5 fruit fly cellular contexts compared by ENCODE assay signal in the genomic region with DNA sequence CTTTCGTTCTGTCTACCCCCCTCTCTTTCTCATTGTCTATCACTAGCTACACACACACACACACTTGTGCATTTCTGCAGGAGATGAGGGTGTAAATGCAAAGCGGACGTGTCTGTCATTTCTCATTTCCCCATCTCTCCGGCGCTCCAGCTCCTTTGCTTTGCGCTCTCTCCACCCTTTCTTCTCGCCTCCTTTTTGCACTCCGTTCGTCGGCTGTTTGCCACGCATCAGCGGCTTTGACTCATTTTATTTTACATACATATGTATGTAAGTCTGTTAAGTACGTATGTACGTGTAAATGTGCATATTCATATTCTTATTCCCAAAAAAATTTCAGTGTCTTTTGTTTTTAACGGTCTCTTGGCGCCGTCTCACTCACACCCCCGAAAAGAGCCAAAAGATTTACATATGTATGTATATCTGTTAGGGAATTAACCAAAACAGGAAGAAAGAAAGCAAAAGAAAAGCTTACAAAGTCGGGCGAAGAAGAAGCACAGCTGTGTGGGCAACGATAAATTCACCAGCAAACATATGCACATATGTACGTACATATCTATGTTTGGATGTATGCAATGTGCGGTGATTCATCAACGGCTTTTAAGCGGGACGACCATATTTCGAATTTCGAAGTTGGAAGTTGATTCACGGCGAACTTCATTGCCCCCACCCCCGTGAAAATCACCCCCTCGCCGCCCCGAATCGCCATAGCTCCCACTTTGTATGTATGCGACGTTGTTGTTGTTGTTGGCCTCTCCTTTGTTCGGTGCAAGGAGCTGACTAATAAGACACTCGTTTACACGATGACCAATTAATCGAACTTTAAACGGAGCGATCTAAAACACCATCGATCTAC.
TF ChIP-seq lines count a peak whose summit lies in the region.

No protein-coding gene starts in this region.

- no peak for TF ChIP-seq CTCF in whole organism, embryonic (GFP tag; optimal IDR thresholded peaks at IDR 0.05; lab: Kevin White, UChicago)

TF ChIP-seq in whole organism, adult, 20 proteins besides CTCF, POLR2A, EP300 and RAD21:
- TF ChIP-seq CG1620 (GFP tag; optimal IDR thresholded peaks at IDR 0.05; lab: Kevin White, UChicago) (no peak), pad (GFP tag; optimal IDR thresholded peaks at IDR 0.05; lab: Kevin White, UChicago) (peak; percentile 34), bab1 (GFP tag; optimal IDR thresholded peaks at IDR 0.05; lab: Kevin White, UChicago) (peak; percentile 21), ovo (GFP tag; optimal IDR thresholded peaks at IDR 0.05; lab: Kevin White, UChicago) (no peak), CG14711 (tag; optimal IDR thresholded peaks at IDR 0.05; lab: Kevin White, UChicago) (no peak), Crg-1 (GFP tag; optimal IDR thresholded peaks at IDR 0.05; lab: Kevin White, UChicago) (no peak), CG11617 (GFP tag; optimal IDR thresholded peaks at IDR 0.05; lab: Kevin White, UChicago) (no peak), Mnt (GFP tag; optimal IDR thresholded peaks at IDR 0.05; lab: Kevin White, UChicago) (no peak), CG33017 (tag; optimal IDR thresholded peaks at IDR 0.05; lab: Kevin White, UChicago) (no peak), CG5204 (GFP tag; optimal IDR thresholded peaks at IDR 0.05; lab: Kevin White, UChicago) (no peak), cic (GFP tag; optimal IDR thresholded peaks at IDR 0.05; lab: Kevin White, UChicago) (no peak), CG7101 (tag; optimal IDR thresholded peaks at IDR 0.05; lab: Kevin White, UChicago) (no peak), Clk (GFP tag; optimal IDR thresholded peaks at IDR 0.05; lab: Kevin White, UChicago) (no peak)

TF ChIP-seq in whole organism, embryonic, 481 proteins besides CTCF, POLR2A, EP300 and RAD21 (continues in another document):
- TF ChIP-seq hth (optimal IDR thresholded peaks at IDR 0.05; lab: Kevin White, UChicago) (no peak), bbx (GFP tag; IDR thresholded peaks at IDR 0.05; lab: Robert Waterston, UW; ENCODE audit: partially characterized antibody) (no peak), Sry-δ (GFP tag; optimal IDR thresholded peaks at IDR 0.05; lab: Kevin White, UChicago) (no peak), knrl (GFP tag; IDR thresholded peaks at IDR 0.05; lab: Robert Waterston, UW; ENCODE audit: partially characterized antibody) (no peak), oc (tag; optimal IDR thresholded peaks at IDR 0.05; lab: Kevin White, UChicago) (peak; percentile 1), CG4328 (GFP tag; optimal IDR thresholded peaks at IDR 0.05; lab: Kevin White, UChicago) (no peak), Hr51 (GFP tag; optimal IDR thresholded peaks at IDR 0.05; lab: Kevin White, UChicago) (no peak), sug (tag; optimal IDR thresholded peaks at IDR 0.05; lab: Kevin White, UChicago) (no peak), CG17829 (tag; optimal IDR thresholded peaks at IDR 0.05; lab: Kevin White, UChicago) (no peak), CG2889 (GFP tag; IDR thresholded peaks at IDR 0.05; lab: Robert Waterston, UW) (no peak), chm (GFP tag; IDR thresholded peaks at IDR 0.05; lab: Robert Waterston, UW) (no peak), cg (GFP tag; optimal IDR thresholded peaks at IDR 0.05; lab: Kevin White, UChicago) (peak; percentile 21), nom (GFP tag; optimal IDR thresholded peaks at IDR 0.05; lab: Kevin White, UChicago) (no peak), chinmo (GFP tag; IDR thresholded peaks at IDR 0.05; lab: Robert Waterston, UW; ENCODE audit: partially characterized antibody) (0 out of 4 replicates have a peak, but pooled peaks have one; percentile 22), Fer2 (tag; optimal IDR thresholded peaks at IDR 0.05; lab: Kevin White, UChicago) (no peak), danr (GFP tag; IDR thresholded peaks at IDR 0.05; lab: Robert Waterston, UW) (no peak), zf30C (GFP tag; optimal IDR thresholded peaks at IDR 0.05; lab: Kevin White, UChicago) (no peak)

TF ChIP-seq in whole organism, prepupa, 60 proteins besides CTCF, POLR2A, EP300 and RAD21 (continues in another document):
- TF ChIP-seq Ets21C (GFP tag; optimal IDR thresholded peaks at IDR 0.05; lab: Kevin White, UChicago): no peak
- TF ChIP-seq CG9139 (GFP tag; optimal IDR thresholded peaks at IDR 0.05; lab: Kevin White, UChicago): no peak
- TF ChIP-seq Eip75B (GFP tag; optimal IDR thresholded peaks at IDR 0.05; lab: Kevin White, UChicago): no peak
- TF ChIP-seq pdm3 (GFP tag; optimal IDR thresholded peaks at IDR 0.05; lab: Kevin White, UChicago): no peak
- no peak for TF ChIP-seq Blimp-1 (GFP tag; optimal IDR thresholded peaks at IDR 0.05; lab: Kevin White, UChicago)
- no peak for TF ChIP-seq CG31627 (GFP tag; optimal IDR thresholded peaks at IDR 0.05; lab: Kevin White, UChicago)
- no peak for TF ChIP-seq achi (GFP tag; optimal IDR thresholded peaks at IDR 0.05; lab: Kevin White, UChicago)
- peak; percentile 10 for TF ChIP-seq Met (GFP tag; optimal IDR thresholded peaks at IDR 0.05; lab: Kevin White, UChicago)
- no peak for TF ChIP-seq cyc (GFP tag; optimal IDR thresholded peaks at IDR 0.05; lab: Kevin White, UChicago)
- peak; percentile 49 for TF ChIP-seq Eip78C (GFP tag; lab: Kevin White, UChicago)
- no peak for TF ChIP-seq Gug (GFP tag; IDR thresholded peaks at IDR 0.05; lab: Robert Waterston, UW)
- no peak for TF ChIP-seq CG1621 (tag; optimal IDR thresholded peaks at IDR 0.05; lab: Kevin White, UChicago)
- TF ChIP-seq dac (GFP tag; optimal IDR thresholded peaks at IDR 0.05; lab: Kevin White, UChicago): no peak
- TF ChIP-seq lz (GFP tag; optimal IDR thresholded peaks at IDR 0.05; lab: Kevin White, UChicago): no peak
- no peak for TF ChIP-seq Lpt (GFP tag; optimal IDR thresholded peaks at IDR 0.05; lab: Kevin White, UChicago)
- 0 out of 3 replicates have a peak, but pooled peaks have one; percentile 4 for TF ChIP-seq CG6163 (GFP tag; IDR thresholded peaks at IDR 0.05; lab: Robert Waterston, UW)
- no peak for TF ChIP-seq Hr39 (GFP tag; optimal IDR thresholded peaks at IDR 0.05; lab: Kevin White, UChicago)
- no peak for TF ChIP-seq fd85E (GFP tag; optimal IDR thresholded peaks at IDR 0.05; lab: Kevin White, UChicago)
- TF ChIP-seq CG10631 (GFP tag; optimal IDR thresholded peaks at IDR 0.05; lab: Kevin White, UChicago): no peak

TF ChIP-seq in whole organism, pupa, 21 proteins besides CTCF, POLR2A, EP300 and RAD21:
- TF ChIP-seq EcR (GFP tag; optimal IDR thresholded peaks at IDR 0.05; lab: Kevin White, UChicago): peak; percentile 19
- no peak for TF ChIP-seq Ets98B (GFP tag; IDR thresholded peaks at IDR 0.05; lab: Robert Waterston, UW)
- TF ChIP-seq D1 (tag; optimal IDR thresholded peaks at IDR 0.05; lab: Kevin White, UChicago): no peak
- no peak for TF ChIP-seq CG32121 (GFP tag; IDR thresholded peaks at IDR 0.05; lab: Robert Waterston, UW)
- no peak for TF ChIP-seq gl (tag; optimal IDR thresholded peaks at IDR 0.05; lab: Kevin White, UChicago)
- TF ChIP-seq CG10348 (GFP tag; IDR thresholded peaks at IDR 0.05; lab: Robert Waterston, UW): no peak
- no peak for TF ChIP-seq CG12605 (GFP tag; IDR thresholded peaks at IDR 0.05; lab: Robert Waterston, UW)

TF ChIP-seq in whole organism, wandering third instar larva, 38 proteins besides CTCF, POLR2A, EP300 and RAD21:
- TF ChIP-seq usp (GFP tag; optimal IDR thresholded peaks at IDR 0.05; lab: Kevin White, UChicago) (no peak), h (GFP tag; optimal IDR thresholded peaks at IDR 0.05; lab: Kevin White, UChicago) (no peak), pan (optimal IDR thresholded peaks at IDR 0.05; lab: Kevin White, UChicago) (no peak), dsf (GFP tag; optimal IDR thresholded peaks at IDR 0.05; lab: Kevin White, UChicago; ENCODE audit: borderline replicate concordance) (no peak), sv (GFP tag; optimal IDR thresholded peaks at IDR 0.05; lab: Kevin White, UChicago) (no peak), psq (GFP tag; optimal IDR thresholded peaks at IDR 0.05; lab: Kevin White, UChicago) (peak; percentile 91), Rel (GFP tag; optimal IDR thresholded peaks at IDR 0.05; lab: Kevin White, UChicago) (no peak), Rel (tag; optimal IDR thresholded peaks at IDR 0.05; lab: Kevin White, UChicago) (peak; percentile 72), GATAd (GFP tag; optimal IDR thresholded peaks at IDR 0.05; lab: Kevin White, UChicago) (no peak), ey (GFP tag; optimal IDR thresholded peaks at IDR 0.05; lab: Kevin White, UChicago) (no peak), foxo (GFP tag; optimal IDR thresholded peaks at IDR 0.05; lab: Kevin White, UChicago) (peak in 1 of 2 experiments; percentile 12)
